Fruit fly (Drosophila melanogaster) whole organism, embryonic: ENCODE results near the gene Pex14.

Experiments used
- ATbp ChIP-seq: fragments of 200-800 bp; sonication (Bioruptor generic); optimal IDR thresholded peaks from 2 replicates; lab custom pipeline; 2017; ENCODE audit warnings: missing biosample characterization, mild to moderate bottlenecking, missing genetic modification characterization, missing genetic modification reagents
- Blimp-1 ChIP-seq: fragments of 200-800 bp; sonication (Bioruptor generic); optimal IDR thresholded peaks from 3 replicates; lab custom pipeline; 2018; ENCODE audit warnings: missing biosample characterization, missing genetic modification characterization, mild to moderate bottlenecking, moderate library complexity, missing genetic modification reagents
- CG10565 ChIP-seq: fragments of 200-800 bp; sonication (Bioruptor generic); optimal IDR thresholded peaks from 3 replicates; lab custom pipeline; 2016; ENCODE audit warnings: missing biosample characterization, mild to moderate bottlenecking, missing genetic modification characterization
- CG12104 ChIP-seq: fragments of 200-800 bp; sonication (Bioruptor generic); optimal IDR thresholded peaks from 3 replicates; lab custom pipeline; 2016; ENCODE audit warnings: missing biosample characterization, missing genetic modification characterization
- CG13775 ChIP-seq: fragments of 200-800 bp; sonication (Bioruptor generic); optimal IDR thresholded peaks from 3 replicates; lab custom pipeline; 2017; ENCODE audit warnings: missing biosample characterization, mild to moderate bottlenecking, missing genetic modification characterization
- CG14050 ChIP-seq: fragments of 200-800 bp; sonication (Bioruptor generic); IDR thresholded peaks from 3 replicates; pipeline ENCODE4 v1.3.6; 2022; ENCODE audit warnings: missing biosample characterization, missing genetic modification characterization
- CG15011 ChIP-seq: fragments of 200-800 bp; sonication (Bioruptor generic); optimal IDR thresholded peaks from 3 replicates; lab custom pipeline; 2018; ENCODE audit warnings: missing biosample characterization, mild to moderate bottlenecking, missing genetic modification characterization
- CG17829 ChIP-seq: fragments of 200-800 bp; optimal IDR thresholded peaks from 2 replicates; lab custom pipeline; 2019; ENCODE audit warnings: missing biosample characterization, mild to moderate bottlenecking, missing genetic modification characterization, moderate library complexity
- CG18262 ChIP-seq: fragments of 200-800 bp; optimal IDR thresholded peaks from 3 replicates; lab custom pipeline; 2019; ENCODE audit warnings: missing biosample characterization, mild to moderate bottlenecking, missing genetic modification characterization, moderate library complexity
- CG31388 ChIP-seq: fragments of 200-800 bp; sonication (Bioruptor generic); optimal IDR thresholded peaks from 2 replicates; lab custom pipeline; 2016; ENCODE audit warnings: missing biosample characterization, missing genetic modification characterization
- CG3995 ChIP-seq: fragments of 200-800 bp; sonication (Bioruptor generic); optimal IDR thresholded peaks from 3 replicates; lab custom pipeline; 2016; ENCODE audit warnings: missing biosample characterization, missing genetic modification characterization
- CG4854 ChIP-seq: fragments of 200-800 bp; sonication (Bioruptor generic); optimal IDR thresholded peaks from 2 replicates; lab custom pipeline; 2016; ENCODE audit warnings: missing biosample characterization, missing genetic modification characterization, inconsistent platforms
- CG5180 ChIP-seq: fragments of 200-800 bp; sonication (Bioruptor generic); optimal IDR thresholded peaks from 3 replicates; lab custom pipeline; 2017; ENCODE audit warnings: missing biosample characterization, missing genetic modification characterization, mild to moderate bottlenecking, moderate library complexity, missing genetic modification reagents
- CG7372 ChIP-seq: fragments of 200-800 bp; sonication (Bioruptor generic); IDR thresholded peaks from 2 replicates; pipeline ENCODE4 v1.3.6; 2022; ENCODE audit warnings: missing biosample characterization, missing genetic modification characterization
- CG7987 ChIP-seq: fragments of 200-800 bp; sonication (Bioruptor generic); optimal IDR thresholded peaks from 2 replicates; lab custom pipeline; 2018; ENCODE audit warnings: missing biosample characterization, mild to moderate bottlenecking, missing genetic modification characterization, moderate library complexity
- CG8765 ChIP-seq: fragments of 200-800 bp; sonication (Bioruptor generic); IDR thresholded peaks from 2 replicates; pipeline ENCODE4 v1.3.6; 2022; ENCODE audit warnings: missing biosample characterization, missing genetic modification characterization
- CG9817 ChIP-seq: fragments of 200-800 bp; sonication (Bioruptor generic); optimal IDR thresholded peaks from 2 replicates; lab custom pipeline; 2018; ENCODE audit warnings: missing biosample characterization, mild to moderate bottlenecking, missing genetic modification characterization, moderate library complexity
- Dfd ChIP-seq, 2 experiments: fragments of >200 bp; optimal IDR thresholded peaks; 2 replicates each; lab custom pipeline; 2017; ENCODE audit warnings: missing biosample characterization in 2 of 2, missing genetic modification characterization in 2 of 2
- Dll ChIP-seq: fragments of 200-800 bp; sonication (Bioruptor generic); IDR thresholded peaks from 4 replicates; pipeline ENCODE4 v1.3.6; 2022; ENCODE audit warnings: missing biosample characterization, missing genetic modification characterization; ENCODE audit not compliant: partially characterized antibody
- Fer1 ChIP-seq: fragments of 200-800 bp; sonication (Bioruptor generic); optimal IDR thresholded peaks from 2 replicates; lab custom pipeline; 2017; ENCODE audit warnings: missing biosample characterization, mild to moderate bottlenecking, missing genetic modification characterization
- Fer3 ChIP-seq: fragments of 200-800 bp; sonication (Bioruptor generic); optimal IDR thresholded peaks from 2 replicates; lab custom pipeline; 2018; ENCODE audit warnings: missing biosample characterization, mild to moderate bottlenecking, missing genetic modification characterization, moderate library complexity
- H2.0 ChIP-seq: fragments of 200-800 bp; sonication (Bioruptor generic); IDR thresholded peaks from 2 replicates; pipeline ENCODE4 v1.3.6; 2022; ENCODE audit warnings: missing biosample characterization, missing genetic modification characterization
- HLH4C ChIP-seq: fragments of 200-800 bp; sonication (Bioruptor generic); IDR thresholded peaks from 3 replicates; pipeline ENCODE4 v1.3.6; 2022; ENCODE audit warnings: missing biosample characterization, missing genetic modification characterization; ENCODE audit not compliant: partially characterized antibody
- Hmx ChIP-seq: fragments of 200-800 bp; sonication (Bioruptor generic); optimal IDR thresholded peaks from 2 replicates; lab custom pipeline; 2016; ENCODE audit warnings: missing biosample characterization, missing genetic modification characterization
- Optix ChIP-seq: fragments of 200-800 bp; sonication (Bioruptor generic); IDR thresholded peaks from 3 replicates; pipeline ENCODE4 v1.3.6; 2022; ENCODE audit warnings: missing biosample characterization, missing genetic modification characterization
- Tbp ChIP-seq: fragments of >200 bp; optimal IDR thresholded peaks from 2 replicates; lab custom pipeline; 2018; ENCODE audit warnings: missing biosample characterization, missing genetic modification characterization
- Vsx1 ChIP-seq: fragments of 200-800 bp; sonication (Bioruptor generic); optimal IDR thresholded peaks from 2 replicates; lab custom pipeline; 2017; ENCODE audit warnings: missing biosample characterization, mild to moderate bottlenecking, missing genetic modification characterization, missing genetic modification reagents
- btn ChIP-seq: fragments of 200-800 bp; sonication (Bioruptor generic); optimal IDR thresholded peaks from 2 replicates; lab custom pipeline; 2016; ENCODE audit warnings: missing biosample characterization, missing genetic modification characterization
- cad ChIP-seq: fragments of >200 bp; optimal IDR thresholded peaks from 2 replicates; lab custom pipeline; 2017; ENCODE audit warnings: missing biosample characterization, missing genetic modification characterization
- ci ChIP-seq: fragments of 200-800 bp; sonication (Bioruptor generic); IDR thresholded peaks from 3 replicates; pipeline ENCODE4 v1.3.6; 2022; ENCODE audit warnings: missing biosample characterization, missing genetic modification characterization
- crp ChIP-seq, 2 experiments: fragments of 200-800 bp; sonication (Bioruptor generic); optimal IDR thresholded peaks; 2 replicates in 1 of 2; 3 replicates in 1 of 2; lab custom pipeline; 2017; ENCODE audit warnings: missing biosample characterization in 2 of 2, missing genetic modification characterization in 2 of 2, mild to moderate bottlenecking in 1 of 2, moderate library complexity in 1 of 2
- danr ChIP-seq: fragments of 200-800 bp; sonication (Bioruptor generic); IDR thresholded peaks from 2 replicates; pipeline ENCODE4 v1.3.6; 2022; ENCODE audit warnings: missing biosample characterization, missing genetic modification characterization
- dimm ChIP-seq: fragments of 200-800 bp; sonication (Bioruptor generic); IDR thresholded peaks from 2 replicates; pipeline ENCODE4 v1.3.6; 2022; ENCODE audit warnings: missing biosample characterization, missing genetic modification characterization
- dysf ChIP-seq: fragments of 200-800 bp; sonication (Bioruptor generic); IDR thresholded peaks from 3 replicates; pipeline ENCODE4 v1.3.6; 2022; ENCODE audit warnings: missing biosample characterization, missing genetic modification characterization
- emc ChIP-seq: fragments of 200-800 bp; sonication (Bioruptor generic); optimal IDR thresholded peaks from 2 replicates; lab custom pipeline; 2016; ENCODE audit warnings: missing biosample characterization, missing genetic modification characterization
- ems ChIP-seq: fragments of 200-800 bp; sonication (Bioruptor generic); optimal IDR thresholded peaks from 3 replicates; lab custom pipeline; 2016; ENCODE audit warnings: missing biosample characterization, missing genetic modification characterization
- gt ChIP-seq: fragments of 200-800 bp; sonication (Bioruptor generic); IDR thresholded peaks from 2 replicates; pipeline ENCODE4 v1.3.6; 2022; ENCODE audit warnings: missing biosample characterization, missing genetic modification characterization
- her ChIP-seq: fragments of 200-800 bp; sonication (Bioruptor generic); optimal IDR thresholded peaks from 2 replicates; lab custom pipeline; 2016; ENCODE audit warnings: missing biosample characterization, missing genetic modification characterization
- lilli ChIP-seq: fragments of 200-800 bp; sonication (Bioruptor generic); optimal IDR thresholded peaks from 3 replicates; lab custom pipeline; 2016; ENCODE audit warnings: missing biosample characterization, missing genetic modification characterization
- nerfin-1 ChIP-seq: fragments of 200-800 bp; sonication (Bioruptor generic); optimal IDR thresholded peaks from 3 replicates; lab custom pipeline; 2019; ENCODE audit warnings: missing biosample characterization, mild to moderate bottlenecking, missing genetic modification characterization, moderate library complexity
- pzg ChIP-seq: fragments of 200-800 bp; sonication (Bioruptor generic); optimal IDR thresholded peaks from 3 replicates; lab custom pipeline; 2018; ENCODE audit warnings: missing biosample characterization, mild to moderate bottlenecking, missing genetic modification characterization, moderate library complexity
- schlank ChIP-seq: fragments of 200-800 bp; sonication (Bioruptor generic); optimal IDR thresholded peaks from 2 replicates; lab custom pipeline; 2018; ENCODE audit warnings: missing biosample characterization, mild to moderate bottlenecking, missing genetic modification characterization
- sens ChIP-seq: fragments of 200-800 bp; sonication (Bioruptor generic); peaks from one replicate; lab custom pipeline; 2016; ENCODE audit warnings: missing biosample characterization, missing genetic modification characterization
- shn ChIP-seq: fragments of 200-800 bp; sonication (Bioruptor generic); optimal IDR thresholded peaks from 3 replicates; lab custom pipeline; 2016; ENCODE audit warnings: missing biosample characterization, missing genetic modification characterization
- sima ChIP-seq: fragments of 200-800 bp; sonication (Bioruptor generic); optimal IDR thresholded peaks from 2 replicates; lab custom pipeline; 2016; ENCODE audit warnings: missing biosample characterization, missing genetic modification characterization
- trh ChIP-seq: fragments of 200-800 bp; sonication (Bioruptor generic); optimal IDR thresholded peaks from 2 replicates; lab custom pipeline; 2016; ENCODE audit warnings: missing biosample characterization, missing genetic modification characterization

The Pex14 gene

DNA sequence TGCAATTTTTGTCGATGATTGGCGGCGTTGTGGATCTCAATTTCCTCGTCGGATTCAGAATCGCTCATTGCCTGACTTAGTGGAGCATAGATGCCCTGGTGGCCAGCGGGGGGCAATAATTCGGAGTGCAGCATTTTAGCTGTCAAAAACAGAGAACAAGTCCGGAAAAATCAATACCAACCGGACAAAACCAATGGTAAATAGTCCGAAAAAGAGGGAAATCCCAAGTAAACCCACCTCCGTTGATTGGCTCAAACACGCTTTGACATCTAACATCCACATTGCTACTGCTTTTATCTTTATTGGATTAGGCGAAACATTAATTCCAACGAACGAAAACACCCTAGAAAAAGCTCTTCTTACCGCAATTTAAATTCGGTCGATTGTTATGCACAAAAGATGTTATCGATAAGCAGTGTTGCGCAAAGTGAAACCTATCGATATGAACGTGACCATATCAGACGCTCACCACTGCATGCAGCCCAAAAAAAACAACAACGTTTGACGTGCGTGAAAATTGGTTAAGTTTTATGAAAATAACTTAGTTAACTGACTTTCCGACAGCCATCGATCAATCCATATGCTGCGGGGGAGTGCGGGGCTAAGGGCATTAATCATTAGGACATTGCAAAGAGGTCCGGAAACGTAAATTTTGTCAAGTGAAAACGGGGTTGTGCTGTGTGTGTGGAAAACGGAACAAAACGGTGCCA lies 37.2 kb downstream of the Pex14 start, which contains the start of the genes CG3618 and Pka-R1 (continued):
- TF ChIP-seq lilli (GFP tag; lab: Kevin White, UChicago) = peak; percentile 7
- peak; percentile 24 for TF ChIP-seq her (GFP tag; lab: Kevin White, UChicago)
- peak; percentile 21 for TF ChIP-seq Fer1
- TF ChIP-seq Tbp (GFP tag; lab: Kevin White, UChicago) = no peak
- TF ChIP-seq CG5180 (GFP tag; lab: Kevin White, UChicago) = no peak
- TF ChIP-seq CG7987 (GFP tag; lab: Kevin White, UChicago) = peak; percentile 28

DNA sequence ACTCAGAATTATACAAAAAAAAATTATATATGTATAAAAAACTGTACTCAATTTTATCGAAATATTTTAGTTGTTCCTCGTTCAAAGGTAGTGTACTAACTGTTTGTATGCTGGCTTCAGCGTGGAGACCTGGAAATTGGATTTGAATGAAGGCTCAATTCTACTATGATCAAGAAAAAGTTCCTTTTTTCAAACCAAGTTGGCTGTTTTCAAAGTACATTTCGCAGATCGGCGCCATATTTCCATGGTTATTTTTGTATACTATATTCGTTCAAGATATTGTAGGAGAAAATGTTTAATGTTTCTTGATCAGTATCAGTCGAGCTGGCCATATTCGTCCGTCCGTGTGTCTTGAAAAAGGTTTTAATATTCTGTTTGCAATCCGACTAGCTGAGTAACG lies 39.3 kb downstream of the Pex14 start, which contains the start of gene Mst77F:
Mst77F (minus strand) TSS at position 101 of the 400 bp plus-strand sequence.
- TF ChIP-seq trh (GFP tag; lab: Kevin White, UChicago) = no peak
- TF ChIP-seq dysf = no peak
- no peak for TF ChIP-seq CG18262
- no peak for TF ChIP-seq CG13775 (GFP tag; lab: Kevin White, UChicago)
- no peak for TF ChIP-seq CG17829 (tag; lab: Kevin White, UChicago)
- no peak for TF ChIP-seq CG8765 (GFP tag; lab: Robert Waterston, UW)
- TF ChIP-seq CG9817 (tag; lab: Kevin White, UChicago) = no peak
- TF ChIP-seq nerfin-1 (tag; lab: Kevin White, UChicago) = no peak
- no peak for TF ChIP-seq H2.0 (GFP tag; lab: Robert Waterston, UW)
- TF ChIP-seq gt (GFP tag; lab: Robert Waterston, UW) = no peak
- TF ChIP-seq CG7372 (GFP tag; lab: Robert Waterston, UW) = no peak
- TF ChIP-seq Optix (GFP tag; lab: Robert Waterston, UW) = no peak
- no peak for TF ChIP-seq ATbp (GFP tag; lab: Kevin White, UChicago)
- TF ChIP-seq schlank = no peak
- TF ChIP-seq dimm (GFP tag; lab: Robert Waterston, UW) = no peak
- no peak for TF ChIP-seq CG3995 (GFP tag; lab: Kevin White, UChicago)
- TF ChIP-seq HLH4C = no peak
- TF ChIP-seq Dll (GFP tag; lab: Robert Waterston, UW) = no peak
- TF ChIP-seq danr (GFP tag; lab: Robert Waterston, UW) = no peak

DNA sequence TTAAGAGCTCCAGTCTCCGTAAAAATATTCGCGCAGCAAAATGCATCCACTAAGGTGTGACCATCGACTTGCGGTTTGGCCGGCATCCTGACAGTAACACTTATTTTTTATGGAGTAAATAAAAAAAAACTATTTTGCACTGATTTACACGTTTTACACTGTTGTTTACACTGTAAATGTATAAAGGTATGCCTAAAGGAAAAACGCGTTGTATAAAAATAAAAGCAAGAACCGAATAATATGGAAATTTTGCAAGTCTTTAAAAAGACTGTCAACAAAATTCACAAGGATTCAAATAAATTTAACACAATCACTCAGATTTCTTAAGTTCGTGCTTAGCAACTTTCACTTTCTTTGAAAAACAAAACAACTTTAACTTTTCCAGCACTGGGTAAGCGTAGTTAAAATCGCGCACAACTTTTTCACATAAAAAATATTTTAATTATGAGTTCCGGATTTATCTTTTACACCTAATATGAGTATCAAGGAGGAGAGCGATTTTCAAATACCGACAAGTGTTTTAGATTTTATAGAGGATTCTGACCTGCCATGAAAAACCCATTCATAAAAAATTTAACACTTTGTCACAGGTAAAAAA lies 44.7 kb downstream of the Pex14 start:
- TF ChIP-seq crp (GFP tag; optimal IDR thresholded peaks at IDR 0.05; lab: Kevin White, UChicago) (peak in 1 of 2 experiments; percentile 9), CG10565 (GFP tag; lab: Kevin White, UChicago) (peak; percentile 9), Vsx1 (GFP tag; lab: Kevin White, UChicago) (no peak), Dfd (GFP tag; optimal IDR thresholded peaks at IDR 0.05; lab: Kevin White, UChicago) (peak; percentile 86 to 96), pzg (GFP tag; lab: Kevin White, UChicago) (no peak), sima (GFP tag; lab: Kevin White, UChicago) (peak; percentile 38), CG12104 (peak; percentile 17), CG4854 (GFP tag; lab: Kevin White, UChicago) (no peak), emc (GFP tag; lab: Kevin White, UChicago) (no peak), Hmx (peak; percentile 51), btn (GFP tag; lab: Kevin White, UChicago) (no peak), Fer3 (no peak), shn (GFP tag; lab: Kevin White, UChicago) (no peak), Blimp-1 (GFP tag; lab: Kevin White, UChicago) (peak; percentile 83), sens (peak; percentile 70), cad (peak; percentile 36), CG31388 (peak; percentile 59), CG15011 (GFP tag; lab: Kevin White, UChicago) (peak; percentile 43), CG14050 (GFP tag; lab: Robert Waterston, UW) (no peak), ems (GFP tag; lab: Kevin White, UChicago) (no peak), ci (no peak)
